Fruit fly (Drosophila melanogaster) whole organism, wandering third instar larva: ENCODE data around the gene Cow.

ENCODE experiments used
- Abd-B ChIP-seq: fragments of >200 bp; optimal IDR thresholded peaks from 2 replicates; lab custom pipeline; 2017; ENCODE audit warnings: missing biosample characterization, missing genetic modification characterization
- CG9705 ChIP-seq: fragments of 200-800 bp; sonication (Bioruptor generic); optimal IDR thresholded peaks from 2 replicates; lab custom pipeline; 2018; ENCODE audit warnings: missing biosample characterization, mild to moderate bottlenecking, missing genetic modification characterization
- CrebA ChIP-seq: fragments of 200-800 bp; sonication (Bioruptor generic); optimal IDR thresholded peaks from 2 replicates; lab custom pipeline; 2016; ENCODE audit warnings: missing biosample characterization, mild to moderate bottlenecking, missing genetic modification characterization, borderline replicate concordance
- Dfd ChIP-seq: fragments of >200 bp; optimal IDR thresholded peaks from 2 replicates; lab custom pipeline; 2017; ENCODE audit warnings: missing biosample characterization, missing genetic modification characterization
- Dif ChIP-seq: fragments of 200-275, 200-300 bp; sonication (Bioruptor generic); optimal IDR thresholded peaks from 2 replicates; lab custom pipeline; 2018; ENCODE audit warnings: missing biosample characterization, missing genetic modification characterization; ENCODE audit not compliant: partially characterized antibody
- HLH106 ChIP-seq: fragments of 200-800 bp; optimal IDR thresholded peaks from 3 replicates; lab custom pipeline; 2019; ENCODE audit warnings: missing biosample characterization, mild to moderate bottlenecking, missing genetic modification characterization, moderate library complexity
- Hnf4 ChIP-seq: fragments of 200-800 bp; sonication (Bioruptor generic); optimal IDR thresholded peaks from 2 replicates; lab custom pipeline; 2016; ENCODE audit warnings: missing biosample characterization, mild to moderate bottlenecking, missing genetic modification characterization
- Hr78 ChIP-seq: fragments of >200 bp; optimal IDR thresholded peaks from 2 replicates; lab custom pipeline; 2017; ENCODE audit warnings: missing biosample characterization, missing genetic modification characterization
- Mio ChIP-seq: sonication (Bioruptor generic); optimal IDR thresholded peaks from 2 replicates; lab custom pipeline; 2016; ENCODE audit warnings: missing biosample characterization, missing genetic modification characterization
- Myc ChIP-seq: fragments of >200 bp; optimal IDR thresholded peaks from 2 replicates; lab custom pipeline; 2017
- N ChIP-seq: fragments of >200 bp; optimal IDR thresholded peaks from 2 replicates; lab custom pipeline; 2018; ENCODE audit warnings: missing biosample characterization, missing external identifiers, missing genetic modification characterization
- Rel ChIP-seq, 2 experiments: fragments of 200-800 bp; sonication (Bioruptor generic) in 1 of 2; optimal IDR thresholded peaks; 2 replicates in 1 of 2; 3 replicates in 1 of 2; lab custom pipeline; 2016 to 2019; ENCODE audit warnings: mild to moderate bottlenecking in 2 of 2, missing biosample characterization in 2 of 2, missing genetic modification characterization in 2 of 2, moderate library complexity in 1 of 2
- Sp1 ChIP-seq: fragments of 200-800 bp; sonication (Bioruptor generic); optimal IDR thresholded peaks from 3 replicates; lab custom pipeline; 2019; ENCODE audit warnings: missing biosample characterization, mild to moderate bottlenecking, missing genetic modification characterization, moderate library complexity
- br ChIP-seq: fragments of 200-800 bp; sonication (Bioruptor generic); optimal IDR thresholded peaks from 2 replicates; lab custom pipeline; 2016; ENCODE audit warnings: missing biosample characterization, missing genetic modification characterization
- brk ChIP-seq: fragments of 200-800 bp; sonication (Bioruptor generic); optimal IDR thresholded peaks from 2 replicates; lab custom pipeline; 2016; ENCODE audit warnings: missing biosample characterization, mild to moderate bottlenecking, missing genetic modification characterization
- dl ChIP-seq, 2 experiments: fragments of 175-275, 200-275 bp in 1 of 2; fragments of 200-275 bp in 1 of 2; sonication (Bioruptor generic); optimal IDR thresholded peaks; lab custom pipeline; 2018; ENCODE audit warnings: mild to moderate bottlenecking in 2 of 2, missing biosample characterization in 2 of 2, missing genetic modification characterization in 2 of 2, moderate library complexity in 2 of 2; ENCODE audit not compliant: partially characterized antibody in 2 of 2, insufficient read depth in 1 of 2
- ey ChIP-seq: fragments of 200-800 bp; sonication (Bioruptor generic); optimal IDR thresholded peaks from 2 replicates; lab custom pipeline; 2016; ENCODE audit warnings: missing biosample characterization, missing genetic modification characterization
- foxo ChIP-seq, 2 experiments: fragments of 200-800 bp; sonication (Bioruptor generic); optimal IDR thresholded peaks; 2 replicates in 1 of 2; 3 replicates in 1 of 2; lab custom pipeline; 2016 to 2017; ENCODE audit warnings: missing biosample characterization in 2 of 2, missing genetic modification characterization in 2 of 2
- fru ChIP-seq: fragments of 200-800 bp; sonication (Bioruptor generic); optimal IDR thresholded peaks from 3 replicates; lab custom pipeline; 2016; ENCODE audit warnings: missing biosample characterization, mild to moderate bottlenecking, missing genetic modification characterization
- h ChIP-seq: fragments of 200-800 bp; sonication (Bioruptor generic); optimal IDR thresholded peaks from 3 replicates; lab custom pipeline; 2016; ENCODE audit warnings: missing biosample characterization, mild to moderate bottlenecking, missing genetic modification characterization
- lola ChIP-seq: fragments of >200 bp; optimal IDR thresholded peaks from 2 replicates; lab custom pipeline; 2017; ENCODE audit warnings: missing biosample characterization, missing genetic modification characterization
- pan ChIP-seq: fragments of >200 bp; optimal IDR thresholded peaks from 2 replicates; lab custom pipeline; 2017
- psq ChIP-seq: fragments of 200-800 bp; sonication (Bioruptor generic); optimal IDR thresholded peaks from 3 replicates; lab custom pipeline; 2017; ENCODE audit warnings: missing biosample characterization, mild to moderate bottlenecking, missing genetic modification characterization, moderate library complexity
- sage ChIP-seq: fragments of 200-800 bp; sonication (Bioruptor generic); optimal IDR thresholded peaks from 2 replicates; lab custom pipeline; 2016; ENCODE audit warnings: missing biosample characterization, mild to moderate bottlenecking, missing genetic modification characterization
- sv ChIP-seq: fragments of 200-800 bp; sonication (Bioruptor generic); optimal IDR thresholded peaks from 3 replicates; lab custom pipeline; 2016; ENCODE audit warnings: missing biosample characterization, missing genetic modification characterization
- tai ChIP-seq: sonication (Bioruptor generic); optimal IDR thresholded peaks from 2 replicates; lab custom pipeline; 2016; ENCODE audit warnings: missing biosample characterization, missing genetic modification characterization
- usp ChIP-seq: fragments of >200 bp; optimal IDR thresholded peaks from 2 replicates; lab custom pipeline; 2017; ENCODE audit warnings: missing biosample characterization, missing genetic modification characterization
- woc ChIP-seq: sonication (Bioruptor generic); optimal IDR thresholded peaks from 2 replicates; lab custom pipeline; 2016; ENCODE audit warnings: missing biosample characterization, mild to moderate bottlenecking, missing genetic modification characterization

The Cow gene

DNA sequence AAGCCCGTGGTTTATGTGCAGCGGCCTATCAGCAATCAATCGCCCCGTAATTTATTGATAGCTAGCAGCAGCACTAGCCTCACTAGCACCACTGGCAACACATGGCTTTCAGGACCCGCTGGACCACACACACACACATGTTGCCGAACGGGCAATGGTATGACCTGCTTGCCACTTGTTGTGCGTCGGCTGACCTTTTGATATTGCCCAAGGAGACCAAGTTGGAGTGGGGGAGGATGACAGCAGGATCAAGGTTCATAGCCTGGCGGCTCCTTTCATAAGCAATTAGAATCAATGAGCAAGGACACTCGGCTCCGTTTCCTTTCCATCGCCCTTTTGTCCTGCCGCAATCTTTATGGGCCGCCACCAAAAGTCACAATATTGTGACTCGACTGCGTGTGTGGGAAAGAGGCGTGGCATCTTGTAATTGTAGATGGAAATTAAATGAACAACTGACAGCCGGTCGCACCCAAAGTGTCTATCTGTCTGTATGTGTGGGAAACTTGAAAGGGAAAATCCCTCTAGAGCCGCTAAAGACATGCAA lies 18.9 kb upstream of the Cow start:
- no peak for TF ChIP-seq br (GFP tag; lab: Kevin White, UChicago)
- TF ChIP-seq Abd-B (GFP tag; lab: Kevin White, UChicago): no peak
- TF ChIP-seq Hnf4 (GFP tag; lab: Kevin White, UChicago): no peak
- no peak for TF ChIP-seq CrebA (GFP tag; lab: Kevin White, UChicago)
- TF ChIP-seq CG9705 (GFP tag; lab: Kevin White, UChicago): no peak
- no peak for TF ChIP-seq woc (GFP tag; lab: Kevin White, UChicago)
- no peak for TF ChIP-seq fru
- no peak for TF ChIP-seq usp (GFP tag; lab: Kevin White, UChicago)
- TF ChIP-seq foxo (GFP tag; optimal IDR thresholded peaks at IDR 0.05; lab: Kevin White, UChicago): no peak

DNA sequence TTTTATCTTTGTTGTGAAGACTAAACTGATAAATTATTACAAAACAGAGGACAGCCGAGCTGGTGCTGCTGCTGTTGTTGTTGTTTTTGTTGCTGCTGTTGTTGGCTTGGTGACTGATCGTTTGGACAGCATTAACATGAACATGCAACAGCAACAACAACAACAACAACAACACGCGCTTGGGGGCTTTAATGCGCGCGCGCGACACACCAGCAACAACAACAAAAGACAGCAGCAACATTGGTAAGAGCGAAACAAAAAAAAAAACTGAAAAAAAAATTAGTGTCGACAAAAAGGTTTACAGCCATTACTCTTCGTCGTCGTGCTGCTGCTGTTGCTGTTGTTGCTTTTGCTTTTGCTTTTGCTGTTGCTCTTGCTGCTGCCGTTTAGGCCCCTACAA lies 18.4 kb upstream of the Cow start:
- TF ChIP-seq Dfd (GFP tag; lab: Kevin White, UChicago) (peak; percentile 29), Hr78 (GFP tag; lab: Kevin White, UChicago) (no peak)
- TF ChIP-seq, all 38 proteins: peak for 1

DNA sequence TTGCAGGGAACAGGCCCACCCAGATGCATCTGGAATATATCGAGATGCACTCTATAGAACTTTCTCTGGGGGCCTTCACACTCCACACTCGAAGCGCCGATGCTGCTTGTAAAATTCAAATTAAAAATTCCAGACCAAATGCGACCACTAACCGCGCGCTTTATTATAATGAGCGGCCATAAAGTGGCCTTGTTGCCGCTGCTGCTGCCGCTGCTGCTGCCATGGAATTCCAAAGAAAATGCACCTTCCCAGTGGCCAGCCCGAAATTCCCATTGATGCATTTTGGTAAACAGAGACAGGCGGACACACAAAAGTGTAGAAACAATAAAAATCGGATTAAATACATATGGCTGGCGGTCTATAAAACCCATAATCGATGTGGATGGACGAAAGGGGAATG lies 17.7 kb upstream of the Cow start:
- no peak for TF ChIP-seq fru
- TF ChIP-seq woc (GFP tag; lab: Kevin White, UChicago): no peak
- no peak for TF ChIP-seq foxo (GFP tag; optimal IDR thresholded peaks at IDR 0.05; lab: Kevin White, UChicago)
- no peak for TF ChIP-seq sage (GFP tag; lab: Kevin White, UChicago)
- TF ChIP-seq pan (lab: Kevin White, UChicago): no peak
- TF ChIP-seq tai: no peak
- TF ChIP-seq Myc: no peak
- TF ChIP-seq Mio (GFP tag; lab: Kevin White, UChicago): no peak
- no peak for TF ChIP-seq h (GFP tag; lab: Kevin White, UChicago)
- no peak for TF ChIP-seq N (GFP tag; lab: Kevin White, UChicago)
- no peak for TF ChIP-seq CG9705 (GFP tag; lab: Kevin White, UChicago)
- TF ChIP-seq Dfd (GFP tag; lab: Kevin White, UChicago): no peak
- TF ChIP-seq Dif (GFP tag; lab: Kevin White, UChicago): no peak
- no peak for TF ChIP-seq usp (GFP tag; lab: Kevin White, UChicago)
- TF ChIP-seq br (GFP tag; lab: Kevin White, UChicago): no peak
- no peak for TF ChIP-seq ey

DNA sequence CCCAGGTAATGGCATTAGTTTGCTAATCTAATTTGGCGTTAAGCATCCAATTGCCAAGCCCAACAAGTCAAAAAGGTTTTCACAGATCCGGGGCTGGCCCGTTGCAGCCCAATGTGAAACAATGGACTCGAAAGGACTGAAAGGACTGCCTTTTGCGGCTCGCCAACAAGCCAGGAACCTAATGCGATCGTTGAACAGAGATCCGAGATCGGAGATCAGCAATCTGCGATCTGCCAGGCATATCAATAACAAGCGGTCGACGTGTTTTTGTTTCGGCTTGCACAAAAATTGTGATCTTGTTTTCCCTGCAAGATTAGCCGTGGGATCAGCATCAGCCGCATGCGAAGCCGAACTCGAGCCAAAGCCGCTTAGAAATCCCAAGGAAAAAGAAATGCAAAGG lies 17.1 kb upstream of the Cow start:
- TF ChIP-seq fru (no peak), HLH106 (no peak), foxo (GFP tag; optimal IDR thresholded peaks at IDR 0.05; lab: Kevin White, UChicago) (no peak), lola (GFP tag; lab: Kevin White, UChicago) (no peak), sage (GFP tag; lab: Kevin White, UChicago) (no peak), dl (GFP tag; optimal IDR thresholded peaks at IDR 0.05; lab: Kevin White, UChicago; ENCODE audit: insufficient read depth in 1 of 2, partially characterized antibody in 2 of 2) (no peak), N (GFP tag; lab: Kevin White, UChicago) (no peak), Dfd (GFP tag; lab: Kevin White, UChicago) (no peak), woc (GFP tag; lab: Kevin White, UChicago) (no peak), sv (no peak), Mio (GFP tag; lab: Kevin White, UChicago) (no peak), Hnf4 (GFP tag; lab: Kevin White, UChicago) (no peak), brk (no peak), psq (GFP tag; lab: Kevin White, UChicago) (no peak), Sp1 (GFP tag; lab: Kevin White, UChicago) (no peak)

DNA sequence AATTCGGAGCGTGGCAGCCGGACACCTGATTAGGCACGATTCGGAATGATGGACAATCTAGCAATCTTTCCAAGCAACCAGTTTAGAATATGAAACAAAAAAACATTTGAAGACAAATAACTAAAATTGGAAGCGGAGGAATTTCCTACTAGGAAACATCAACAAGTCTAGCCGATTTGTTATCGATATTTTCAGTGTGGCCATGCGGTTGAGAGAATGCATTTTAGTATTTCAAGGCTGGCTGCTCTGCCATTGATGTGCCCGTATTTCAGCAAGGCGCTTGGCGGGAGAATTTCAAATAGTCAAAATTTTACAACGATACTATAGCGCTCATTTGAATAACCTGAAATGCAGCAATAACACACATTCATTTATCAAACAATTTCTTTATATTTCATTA lies 15.3 kb upstream of the Cow start, which contains the start of gene CG31457:
CG31457 (minus strand) TSS at position 186 of the 400 bp plus-strand sequence.
- TF ChIP-seq h (GFP tag; lab: Kevin White, UChicago) (peak; percentile 7), br (GFP tag; lab: Kevin White, UChicago) (no peak), ey (peak; percentile 10), Rel (GFP tag; optimal IDR thresholded peaks at IDR 0.05; lab: Kevin White, UChicago) (no peak), Rel (tag; optimal IDR thresholded peaks at IDR 0.05; lab: Kevin White, UChicago) (peak; percentile 45), Dfd (GFP tag; lab: Kevin White, UChicago) (no peak)
